Worm (Caenorhabditis elegans) whole organism, L1 larva: ENCODE measurements around the gene tre-5.

Experiments used
- aha-1 ChIP-seq: fragments of 150-350 bp; optimal IDR thresholded peaks from 2 replicates; lab custom pipeline; 2014; ENCODE audit warnings: missing biosample characterization, missing genetic modification characterization
- aly-2 ChIP-seq: fragments of 150-350 bp; optimal IDR thresholded peaks from 2 replicates; lab custom pipeline; 2014; ENCODE audit warnings: missing biosample characterization, missing genetic modification characterization
- fkh-10 ChIP-seq: sonication (generic microtip); optimal IDR thresholded peaks from 2 replicates; lab custom pipeline; 2017; ENCODE audit warnings: missing biosample characterization, missing genetic modification reagents, missing genetic modification characterization
- fos-1 ChIP-seq: fragments of 150-350 bp; optimal IDR thresholded peaks from 2 replicates; lab custom pipeline; 2014; ENCODE audit warnings: missing biosample characterization, missing genetic modification characterization
- mdl-1 ChIP-seq, 2 experiments: fragments of 150-350 bp; optimal IDR thresholded peaks; 2 replicates each; lab custom pipeline; 2014 to 2017; ENCODE audit warnings: missing biosample characterization in 2 of 2, missing genetic modification characterization in 2 of 2, inconsistent platforms in 1 of 2
- nhr-71 ChIP-seq: sonication (generic microtip); optimal IDR thresholded peaks from 2 replicates; lab custom pipeline; 2016; ENCODE audit warnings: mild to moderate bottlenecking, missing genetic modification characterization, moderate library complexity, missing compliant biosample characterization
- skn-1 ChIP-seq: fragments of 150-350 bp; optimal IDR thresholded peaks from 2 replicates; lab custom pipeline; 2014; ENCODE audit warnings: missing biosample characterization, missing genetic modification characterization
- zag-1 ChIP-seq: fragments of 150-350 bp; optimal IDR thresholded peaks from 2 replicates; lab custom pipeline; 2014; ENCODE audit warnings: missing biosample characterization, missing genetic modification characterization

DNA sequence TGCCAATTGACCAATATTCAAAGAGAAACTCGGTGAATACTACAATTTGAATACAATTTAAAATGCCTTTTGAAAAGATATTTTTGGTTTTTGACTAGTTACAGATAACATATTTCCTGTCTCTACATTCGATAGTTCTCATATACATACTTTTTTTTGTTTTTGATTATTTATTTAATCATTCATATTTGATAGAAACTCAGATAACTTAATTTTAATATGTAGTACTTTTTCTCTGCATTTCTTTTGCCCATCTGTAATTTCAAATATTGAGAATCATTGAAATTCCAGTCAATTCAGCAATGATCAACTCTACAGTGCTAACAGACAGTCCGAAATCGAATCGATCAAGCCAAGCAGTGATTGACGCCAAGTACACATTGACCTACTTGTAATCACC, 5.9 kb upstream of the tre-5 start, which contains the start of gene C23H3.2:
- TF ChIP-seq aha-1 (tag; lab: Kevin White, UChicago) (no peak), fos-1 (tag; lab: Kevin White, UChicago) (no peak), skn-1 (tag; lab: Kevin White, UChicago) (no peak), mdl-1 (tag; optimal IDR thresholded peaks at IDR 0.05; lab: Kevin White, UChicago) (no peak), aly-2 (tag; lab: Kevin White, UChicago) (no peak), fkh-10 (GFP tag; lab: Kevin White, UChicago) (no peak), nhr-71 (tag; lab: Kevin White, UChicago) (no peak), zag-1 (tag; lab: Kevin White, UChicago) (no peak)
